Worm (Caenorhabditis elegans): ENCODE measurements around the gene T10H9.1.

T10H9.1 gene

DNA sequence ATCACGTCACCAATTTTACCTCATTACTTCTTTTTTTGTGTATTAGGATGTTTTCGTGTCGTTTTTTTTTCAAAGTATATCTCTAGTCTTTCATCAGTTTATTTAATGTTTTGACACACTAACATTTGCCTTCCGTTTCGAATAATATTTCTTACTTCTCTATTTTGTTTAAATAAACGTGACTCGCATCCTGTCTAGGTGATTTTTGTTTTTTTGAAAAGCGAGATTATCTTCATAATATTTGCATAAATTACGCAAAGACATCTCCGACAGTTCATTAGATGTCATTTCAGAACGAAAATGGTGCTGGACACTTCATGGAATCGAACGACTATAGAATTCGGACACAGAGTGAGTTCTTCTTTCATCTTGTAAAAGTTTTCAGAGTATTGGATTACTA lies at the start of gene T10H9.1:
Gene T10H9.1, plus strand, starts transcription at position 301 of the 400 bp plus-strand sequence.
- no peak for TF ChIP-seq unc-62 (GFP tag; optimal IDR thresholded peaks at IDR 0.05)

DNA sequence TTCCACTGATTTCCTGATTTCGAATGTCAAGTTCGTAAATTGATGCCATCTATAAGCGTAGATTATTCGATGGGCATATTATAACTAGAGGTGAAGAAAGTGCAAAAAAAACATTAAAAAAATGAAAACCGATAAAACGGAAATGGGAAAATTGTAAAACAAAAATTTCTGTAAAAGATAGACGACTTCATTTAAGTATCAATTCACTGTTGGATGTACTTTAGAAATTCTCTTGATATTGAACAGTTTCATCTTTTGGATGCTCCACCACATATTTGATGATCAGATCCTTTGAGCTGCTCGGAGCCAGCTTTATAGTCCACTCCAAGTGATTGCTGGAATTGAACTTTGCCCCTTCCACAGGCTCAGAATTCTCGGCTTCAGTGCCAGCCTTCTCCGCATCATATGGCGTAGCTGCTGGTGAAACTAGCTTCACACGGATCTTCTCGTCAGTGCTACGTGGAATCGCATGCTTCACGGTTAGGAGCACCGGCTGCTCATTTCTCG lies 46.8 kb upstream of the T10H9.1 start, which contains the start of gene ZK1055.6:
Gene ZK1055.6, minus strand, starts transcription at position 51 of the 507 bp plus-strand sequence.
- TF ChIP-seq unc-62 (GFP tag; optimal IDR thresholded peaks at IDR 0.05) = no peak

DNA sequence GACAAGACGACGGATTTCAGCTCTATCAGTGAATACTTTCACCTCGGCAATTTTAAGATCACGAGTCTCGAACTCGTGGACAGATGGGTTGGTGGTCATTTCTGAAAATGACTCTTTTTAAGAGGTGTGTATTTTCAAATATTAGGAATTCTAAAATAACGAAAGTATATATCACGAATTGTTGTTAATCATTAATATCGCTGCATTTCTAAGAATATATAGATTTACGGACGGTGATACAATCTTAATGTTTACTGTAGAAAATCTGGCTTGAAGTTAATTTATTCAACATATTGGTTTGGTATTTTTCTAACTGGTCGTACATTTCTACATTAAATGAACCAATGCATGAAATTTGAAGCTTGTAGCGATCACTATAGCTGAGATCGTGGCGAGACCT lies 44.1 kb upstream of the T10H9.1 start, which contains the start of gene ZK1055.7:
Gene ZK1055.7, minus strand, starts transcription at position 101 of the 400 bp plus-strand sequence.
- TF ChIP-seq unc-62 (GFP tag; optimal IDR thresholded peaks at IDR 0.05) = no peak

DNA sequence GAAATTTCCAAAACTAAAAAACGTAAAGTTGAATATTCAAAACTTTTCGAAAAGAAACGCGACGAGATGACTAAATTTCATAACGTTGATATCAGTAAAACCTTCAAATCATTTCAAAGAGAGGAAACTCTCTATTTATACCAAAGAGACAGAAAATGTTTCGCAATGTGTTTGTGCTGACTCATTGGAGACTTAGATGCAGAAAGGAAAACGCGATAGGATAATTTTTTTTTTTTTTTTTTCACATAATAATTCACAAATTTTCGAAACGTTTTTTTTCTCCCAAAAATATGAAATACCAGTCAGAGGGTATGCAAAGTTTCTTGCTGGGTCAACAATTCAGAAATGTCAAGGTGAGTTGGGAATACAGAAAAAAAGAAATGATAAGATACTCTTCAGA lies 43.2 kb upstream of the T10H9.1 start:
- TF ChIP-seq unc-62 (GFP tag; optimal IDR thresholded peaks at IDR 0.05) = no peak

DNA sequence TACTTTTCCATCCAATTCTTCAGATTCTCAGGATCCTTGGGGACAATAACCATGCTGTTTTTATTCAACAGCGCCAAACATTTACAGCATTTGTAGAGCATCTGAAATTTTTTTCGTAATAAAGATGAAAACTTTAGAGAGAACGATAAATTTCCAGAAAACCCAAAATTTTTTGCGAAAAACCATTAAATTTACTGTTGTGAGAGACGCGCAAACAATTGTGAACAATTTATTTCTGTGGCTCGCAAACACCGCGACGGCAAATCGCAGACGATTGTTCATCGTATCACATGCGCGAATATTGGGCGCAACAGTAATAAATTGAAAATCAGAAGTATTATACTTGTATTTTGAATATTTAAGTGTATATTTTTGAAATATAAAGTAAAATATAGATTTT lies 38.4 kb upstream of the T10H9.1 start, which contains the start of gene gon-14:
Gene gon-14, minus strand, starts transcription at position 101 of the 400 bp plus-strand sequence.
- TF ChIP-seq unc-62 (GFP tag; optimal IDR thresholded peaks at IDR 0.05) = no peak

DNA sequence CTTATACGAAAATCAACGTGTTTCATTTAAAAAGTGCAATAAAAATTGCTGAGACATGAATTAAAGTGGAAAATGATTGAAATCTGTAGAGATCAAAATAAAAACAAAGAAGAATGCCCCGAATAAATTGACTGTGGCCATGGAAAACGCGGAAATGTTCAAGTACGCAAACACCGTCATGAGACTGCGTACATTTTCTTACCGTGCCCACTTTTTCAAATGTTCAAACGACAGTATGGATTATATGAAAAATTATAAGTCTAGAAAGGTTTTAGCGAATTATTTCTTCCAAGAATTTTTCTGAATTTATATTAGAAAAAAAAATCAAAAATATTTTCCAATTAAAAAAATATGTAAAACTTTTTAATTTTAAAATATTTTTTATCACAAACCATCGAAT lies 37.9 kb upstream of the T10H9.1 start:
- TF ChIP-seq unc-62 (GFP tag; optimal IDR thresholded peaks at IDR 0.05) = no peak

DNA sequence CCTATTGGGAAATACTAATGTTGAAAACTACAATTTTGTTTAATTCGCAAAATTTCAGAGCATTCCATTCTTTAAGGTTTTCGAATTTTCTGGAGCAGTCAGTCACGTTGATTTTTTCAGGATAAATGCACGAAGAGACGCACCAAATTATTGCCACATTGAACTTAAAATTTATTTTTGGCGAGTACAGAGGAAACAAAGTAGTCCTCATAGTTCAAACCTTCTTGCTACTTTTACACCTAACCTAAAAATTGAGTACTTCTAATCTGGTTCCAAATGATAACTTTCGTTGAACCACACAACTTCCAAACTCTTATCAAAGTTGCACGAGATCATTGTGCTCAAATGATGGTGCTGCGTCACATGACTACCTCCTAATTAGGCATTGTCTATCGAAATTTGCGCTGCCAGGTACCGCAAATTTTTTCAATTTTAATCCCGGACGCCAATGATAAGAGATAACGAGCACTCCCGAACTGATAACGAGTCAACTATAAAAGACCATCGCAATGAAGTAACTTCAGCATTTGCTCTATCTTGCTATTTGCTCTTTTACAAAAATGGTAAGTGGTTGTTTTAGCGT lies 35.2 kb upstream of the T10H9.1 start, which contains the start of gene cpr-4:
Gene cpr-4, plus strand, starts transcription at position 523 of the 583 bp plus-strand sequence.
- no peak for TF ChIP-seq unc-62 (GFP tag; optimal IDR thresholded peaks at IDR 0.05)

DNA sequence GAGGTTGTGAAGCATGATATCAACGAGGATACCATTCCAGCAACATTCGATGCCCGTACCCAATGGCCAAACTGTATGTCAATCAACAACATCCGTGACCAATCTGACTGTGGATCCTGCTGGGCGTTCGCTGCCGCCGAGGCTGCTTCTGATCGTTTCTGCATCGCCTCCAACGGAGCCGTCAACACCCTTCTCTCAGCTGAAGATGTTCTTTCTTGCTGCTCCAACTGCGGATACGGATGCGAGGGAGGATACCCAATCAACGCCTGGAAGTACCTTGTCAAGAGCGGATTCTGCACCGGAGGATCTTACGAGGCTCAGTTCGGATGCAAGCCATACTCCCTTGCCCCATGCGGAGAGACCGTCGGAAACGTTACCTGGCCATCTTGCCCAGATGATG lies 34.4 kb upstream of the T10H9.1 start:
- TF ChIP-seq unc-62 (GFP tag; optimal IDR thresholded peaks at IDR 0.05) = no peak

DNA sequence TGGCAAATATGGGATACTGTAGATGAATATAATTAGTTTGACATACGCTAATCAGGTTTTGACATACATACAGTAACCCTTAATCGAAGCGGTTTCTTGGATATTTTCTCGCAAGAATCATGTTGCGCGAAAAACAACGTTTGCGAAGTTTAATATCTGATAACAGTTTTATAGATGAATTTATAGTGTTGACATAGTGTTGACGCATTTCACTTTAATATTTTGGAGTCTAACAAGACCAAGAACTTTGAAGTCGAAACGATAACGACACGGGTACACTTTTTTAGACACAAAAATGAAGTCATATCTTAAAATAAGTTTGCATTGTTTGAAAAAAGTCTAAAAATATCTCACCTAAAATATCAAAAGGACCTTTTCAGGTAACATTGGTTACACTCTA lies 33.1 kb upstream of the T10H9.1 start:
- no peak for TF ChIP-seq unc-62 (GFP tag; optimal IDR thresholded peaks at IDR 0.05)

DNA sequence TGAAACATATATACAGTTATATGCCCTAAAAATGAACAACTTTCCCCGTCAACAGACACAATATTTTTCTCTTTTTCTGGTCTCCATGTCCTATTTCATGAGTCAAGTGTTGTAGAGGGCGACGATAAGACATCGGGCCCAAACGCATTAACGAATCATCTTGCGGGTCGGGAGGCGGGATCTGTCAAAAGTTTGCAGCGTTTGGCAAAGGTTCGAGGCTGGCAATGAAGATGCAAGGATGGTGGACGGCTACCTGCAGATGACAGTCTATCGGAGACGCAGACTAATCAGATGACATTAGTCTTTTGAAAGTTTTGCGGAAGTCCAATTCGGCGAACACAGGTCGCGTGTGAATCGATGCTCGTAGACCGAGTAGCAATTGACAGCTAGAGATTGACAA lies 28.6 kb upstream of the T10H9.1 start:
- TF ChIP-seq unc-62 (GFP tag; optimal IDR thresholded peaks at IDR 0.05) = no peak

DNA sequence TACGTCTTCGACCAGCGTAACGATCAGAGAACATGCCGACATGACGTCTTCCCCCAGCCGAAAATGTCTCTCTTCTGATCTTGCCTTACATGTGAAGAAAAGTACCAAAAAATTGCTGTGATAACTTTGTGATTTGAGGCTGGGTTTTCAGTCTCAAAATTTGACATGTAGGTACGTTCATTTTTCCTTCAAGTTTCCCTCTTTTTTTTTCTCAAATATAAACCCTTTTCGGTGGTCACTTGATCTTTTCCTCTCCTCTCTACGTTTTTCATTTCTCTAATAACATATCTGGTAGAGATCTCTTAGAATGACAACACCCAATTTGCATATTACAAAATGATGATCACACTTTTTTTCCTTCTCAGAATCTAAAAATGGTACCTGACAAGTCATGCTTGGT lies 27.5 kb upstream of the T10H9.1 start, which contains the start of gene nhr-37:
Gene nhr-37, plus strand, starts transcription at position 301 of the 400 bp plus-strand sequence.
- TF ChIP-seq unc-62 (GFP tag; optimal IDR thresholded peaks at IDR 0.05) = no peak

DNA sequence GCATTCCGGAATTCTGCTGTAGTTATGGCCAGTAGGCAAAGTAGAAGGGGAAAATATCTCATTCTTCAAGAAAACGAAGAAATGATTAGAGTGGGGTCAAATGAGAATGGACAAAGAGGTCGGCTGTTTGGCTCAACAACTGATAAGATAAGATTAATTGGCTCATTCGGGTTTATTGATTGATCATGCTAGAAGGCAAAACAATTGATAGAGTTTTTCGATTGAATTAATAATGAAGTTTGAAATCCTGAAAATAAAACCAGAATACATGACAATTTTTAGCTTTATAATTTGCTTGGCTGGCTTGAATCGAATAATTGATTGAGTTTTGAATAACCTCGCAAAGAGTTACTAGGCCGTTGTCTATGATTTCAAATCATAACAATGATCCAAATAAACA lies 23.2 kb upstream of the T10H9.1 start, which contains the start of gene ppt-1:
Gene ppt-1, minus strand, starts transcription at position 101 of the 400 bp plus-strand sequence.
- TF ChIP-seq unc-62 (GFP tag; optimal IDR thresholded peaks at IDR 0.05) = no peak

DNA sequence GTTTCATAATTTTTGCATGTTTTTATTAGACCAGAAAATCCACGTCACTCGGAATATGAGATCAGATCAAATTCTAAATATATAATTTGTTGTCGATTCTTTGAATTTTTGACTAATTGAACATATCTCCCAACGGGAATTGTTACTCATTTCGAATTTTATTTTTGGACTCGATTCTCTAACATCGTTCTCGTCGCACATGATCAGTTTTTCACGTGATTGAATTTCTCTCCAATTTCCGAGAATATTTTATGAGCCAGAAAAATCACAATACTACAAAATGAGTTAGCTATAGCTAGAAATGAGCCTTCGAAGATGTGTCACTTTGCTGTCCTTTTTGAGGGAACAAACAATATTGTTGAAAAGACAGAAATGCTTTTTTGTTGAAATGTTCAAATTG lies 18.6 kb upstream of the T10H9.1 start:
- no peak for TF ChIP-seq unc-62 (GFP tag; optimal IDR thresholded peaks at IDR 0.05)

DNA sequence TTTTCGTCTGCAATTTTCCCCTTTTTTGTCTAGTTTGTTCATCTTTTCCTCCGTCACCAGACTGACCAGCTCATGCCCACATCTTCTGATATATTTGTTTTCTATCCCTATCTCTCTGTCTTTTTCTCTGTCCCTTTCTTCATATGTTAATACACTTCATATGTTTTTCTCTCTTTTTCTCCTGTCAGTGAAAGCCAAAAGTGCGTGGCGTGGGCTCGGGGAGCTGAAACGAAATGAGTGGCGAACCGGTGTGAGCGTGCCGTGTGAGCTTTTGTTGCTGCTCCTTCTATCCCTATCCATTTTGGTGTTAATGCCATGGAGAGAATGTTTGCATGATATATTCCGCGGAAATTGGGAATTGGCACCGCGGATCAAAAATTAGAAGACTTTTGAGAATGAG lies 17.6 kb upstream of the T10H9.1 start:
- no peak for TF ChIP-seq unc-62 (GFP tag; optimal IDR thresholded peaks at IDR 0.05)

DNA sequence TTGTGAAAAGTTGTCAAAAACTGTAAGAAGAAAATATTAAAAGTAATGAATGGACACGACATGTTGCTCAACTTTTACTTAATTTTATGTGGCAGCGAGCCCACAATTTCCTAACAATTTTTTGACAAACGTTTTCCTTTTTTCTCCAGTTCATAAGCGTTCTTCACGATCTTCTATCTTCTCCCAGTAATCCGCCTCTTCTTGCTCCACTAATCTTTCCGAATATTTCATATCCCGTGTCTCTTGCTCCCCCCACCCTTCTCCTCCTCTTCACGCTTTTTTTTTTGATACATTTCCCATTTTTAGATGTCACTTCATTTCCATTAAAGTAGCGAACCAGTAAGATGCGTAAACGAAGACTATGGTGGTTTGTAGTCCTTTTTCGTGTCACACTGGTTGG lies 16.5 kb upstream of the T10H9.1 start, which contains the start of gene scd-2:
Gene scd-2, plus strand, starts transcription at position 301 of the 400 bp plus-strand sequence.
- no peak for TF ChIP-seq unc-62 (GFP tag; optimal IDR thresholded peaks at IDR 0.05)

DNA sequence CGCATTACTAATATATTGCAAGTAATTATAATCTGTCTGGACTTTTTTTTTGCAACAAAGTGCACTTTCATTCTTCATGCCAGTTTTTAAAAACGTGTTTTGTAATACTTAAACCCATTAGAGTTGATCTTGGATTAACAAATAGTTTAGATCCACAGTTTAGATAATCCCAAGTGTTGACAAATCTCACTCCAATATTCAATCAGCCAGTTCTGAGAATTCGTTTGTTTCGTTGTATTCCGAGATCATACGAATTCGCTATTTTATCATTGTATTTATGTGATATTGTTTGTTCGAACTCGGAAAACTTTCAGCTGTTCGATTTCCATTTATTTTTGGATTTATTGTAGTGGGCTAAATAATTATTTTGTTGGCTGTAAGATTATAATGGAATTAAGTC lies 3.6 kb upstream of the T10H9.1 start:
- TF ChIP-seq unc-62 (GFP tag; optimal IDR thresholded peaks at IDR 0.05) = no peak

DNA sequence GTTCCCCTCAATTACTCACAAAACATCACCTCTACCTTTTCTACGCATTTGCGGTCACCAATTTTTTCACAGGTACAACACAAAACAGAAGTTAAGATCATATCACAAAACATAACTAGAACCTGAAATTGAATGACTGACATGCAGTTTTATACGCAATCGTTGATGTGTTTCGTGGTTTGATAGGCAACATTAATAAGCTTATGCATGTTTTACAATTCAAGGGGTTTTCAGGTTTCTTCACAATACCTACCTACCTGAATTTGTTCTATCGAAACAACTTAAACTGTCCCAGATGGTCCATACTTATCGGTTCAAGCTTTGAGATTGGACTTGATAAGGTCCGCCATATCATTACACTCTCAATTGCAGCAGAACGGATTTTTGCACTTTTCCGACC lies 1.1 kb downstream of the T10H9.1 start:
- TF ChIP-seq unc-62 (GFP tag; optimal IDR thresholded peaks at IDR 0.05) = no peak
